Worm (Caenorhabditis elegans): ENCODE results near the gene tac-1.

Gene tac-1

ce11 chrII:14757711-14758110 lies 4.0 kb upstream of the tac-1 start, which contains the start of gene Y54E2A.5:
Gene Y54E2A.5 (minus strand): TSS chrII:14757811.
- TF ChIP-seq C34F6.9 (tag; optimal IDR thresholded peaks at IDR 0.05) (no peak), ZK546.5 (tag; optimal IDR thresholded peaks at IDR 0.05) (no peak), nhr-21 (tag; optimal IDR thresholded peaks at IDR 0.05) (no peak)

DNA sequence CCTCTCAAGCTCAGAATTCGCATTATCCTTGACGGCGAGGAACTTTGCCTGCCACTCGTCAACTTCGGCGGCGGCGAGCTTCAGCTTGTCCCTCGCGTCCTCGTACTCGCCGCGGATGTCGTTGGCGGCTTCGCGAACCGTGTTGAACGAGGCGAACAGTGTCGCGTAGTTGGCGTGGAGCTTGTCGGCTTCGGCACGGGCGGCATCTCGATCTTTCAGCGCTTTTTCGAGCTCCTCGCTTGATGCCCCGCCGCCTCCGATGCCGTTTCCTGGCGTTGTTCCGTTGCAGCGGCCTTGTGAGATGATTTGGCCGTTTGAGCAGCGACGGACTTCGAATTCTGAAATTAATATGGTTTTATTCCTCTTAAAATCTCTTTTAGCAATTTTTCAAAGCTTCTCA lies 431 bp downstream of the tac-1 start:
- no peak for TF ChIP-seq nhr-77 (tag; optimal IDR thresholded peaks at IDR 0.05)
- TF ChIP-seq nhr-23 (tag; optimal IDR thresholded peaks at IDR 0.05) = no peak
- no peak for TF ChIP-seq unc-62 (GFP tag; optimal IDR thresholded peaks at IDR 0.05)
- TF ChIP-seq nhr-10 (tag; optimal IDR thresholded peaks at IDR 0.05) = no peak
- TF ChIP-seq skn-1 (tag; optimal IDR thresholded peaks at IDR 0.05) = no peak
- TF ChIP-seq egl-27 (tag; optimal IDR thresholded peaks at IDR 0.05) = no peak
- no peak for TF ChIP-seq unc-55 (GFP tag; optimal IDR thresholded peaks at IDR 0.05)
- no peak for TF ChIP-seq fos-1 (tag; optimal IDR thresholded peaks at IDR 0.05)
- no peak for TF ChIP-seq lsy-2 (tag; optimal IDR thresholded peaks at IDR 0.05)
- no peak for TF ChIP-seq R02D3.7 (tag; optimal IDR thresholded peaks at IDR 0.05)
- no peak for TF ChIP-seq nhr-12 (tag; optimal IDR thresholded peaks at IDR 0.05)
- TF ChIP-seq F13H6.1 (tag; optimal IDR thresholded peaks at IDR 0.05) = no peak
- no peak for TF ChIP-seq ztf-4 (tag; optimal IDR thresholded peaks at IDR 0.05)
- no peak for TF ChIP-seq Y55F3AM.14 (GFP tag; optimal IDR thresholded peaks at IDR 0.05)

DNA sequence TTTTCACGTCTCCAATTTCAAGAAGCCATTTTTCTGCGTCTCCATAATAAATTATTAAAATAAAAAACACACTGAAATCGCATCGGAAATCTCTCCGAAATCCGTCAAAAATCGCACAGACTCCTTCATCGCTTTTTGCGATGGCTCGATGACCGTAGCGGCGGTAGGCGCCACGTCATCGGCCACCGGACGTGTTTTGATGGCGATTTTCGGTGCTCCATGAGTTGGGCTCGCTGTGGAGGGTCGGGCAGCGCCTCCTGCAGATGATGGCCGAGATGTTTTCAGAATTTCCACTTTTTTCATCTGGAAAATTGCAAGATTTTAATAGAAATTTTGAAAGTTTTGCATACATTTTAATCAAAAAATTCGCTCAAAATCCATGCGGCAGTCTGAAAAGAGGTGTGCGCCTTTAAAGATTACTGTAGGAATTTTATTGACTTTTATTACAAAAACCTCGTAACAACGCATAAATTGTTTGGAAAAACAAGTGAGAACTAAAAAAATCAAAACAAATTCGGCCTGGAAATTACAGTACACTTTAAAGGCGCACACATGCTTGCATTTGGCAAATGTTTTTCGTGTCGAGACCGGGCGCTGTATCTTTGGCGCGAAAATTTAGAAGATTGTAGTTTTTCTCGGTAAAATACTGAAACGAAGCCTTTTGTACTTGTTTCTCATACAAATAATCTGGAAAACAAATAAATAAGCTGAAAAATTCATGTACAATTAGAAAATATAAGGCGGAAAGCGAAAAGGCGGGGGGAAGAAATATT lies 1.3 kb downstream of the tac-1 start, which contains the start of gene smg-9:
TSS of gene smg-9 (minus strand) at position 663 of the 773 bp plus-strand sequence.
- no peak for TF ChIP-seq ztf-1 (GFP tag; conservative IDR thresholded peaks at IDR 0.05)
- TF ChIP-seq ama-1 (optimal IDR thresholded peaks at IDR 0.05) = no peak
- TF ChIP-seq snpc-4 (tag; optimal IDR thresholded peaks at IDR 0.05) = no peak
- TF ChIP-seq ztf-11 (tag; optimal IDR thresholded peaks at IDR 0.05) = no peak
- TF ChIP-seq gmeb-1 (tag; optimal IDR thresholded peaks at IDR 0.05) = no peak
- TF ChIP-seq nhr-12 (tag; optimal IDR thresholded peaks at IDR 0.05) = no peak
- no peak for TF ChIP-seq C34F6.9 (tag; optimal IDR thresholded peaks at IDR 0.05)
- TF ChIP-seq mab-5 (tag; optimal IDR thresholded peaks at IDR 0.05) = no peak
- TF ChIP-seq nhr-6 (tag; optimal IDR thresholded peaks at IDR 0.05) = no peak

- no peak for TF ChIP-seq ztf-11 (tag; optimal IDR thresholded peaks at IDR 0.05)
- TF ChIP-seq elt-1 (tag; optimal IDR thresholded peaks at IDR 0.05) = no peak
- TF ChIP-seq nhr-6 (tag; optimal IDR thresholded peaks at IDR 0.05) = no peak
- no peak for TF ChIP-seq nhr-12 (tag; optimal IDR thresholded peaks at IDR 0.05)
- TF ChIP-seq lin-11 (tag; optimal IDR thresholded peaks at IDR 0.05) = no peak
- no peak for TF ChIP-seq lsy-2 (tag; optimal IDR thresholded peaks at IDR 0.05)
- no peak for TF ChIP-seq gmeb-1 (tag; optimal IDR thresholded peaks at IDR 0.05)
- no peak for TF ChIP-seq crh-2 (tag; optimal IDR thresholded peaks at IDR 0.05)
- TF ChIP-seq ama-1 (optimal IDR thresholded peaks at IDR 0.05) = no peak
- no peak for TF ChIP-seq mdl-1 (tag; optimal IDR thresholded peaks at IDR 0.05)
- no peak for TF ChIP-seq fos-1 (tag; optimal IDR thresholded peaks at IDR 0.05)
- no peak for TF ChIP-seq nhr-10 (tag; optimal IDR thresholded peaks at IDR 0.05)
These were observed 8.6 kb downstream of the tac-1 start for ce11 chrII:14745127-14745526.

DNA sequence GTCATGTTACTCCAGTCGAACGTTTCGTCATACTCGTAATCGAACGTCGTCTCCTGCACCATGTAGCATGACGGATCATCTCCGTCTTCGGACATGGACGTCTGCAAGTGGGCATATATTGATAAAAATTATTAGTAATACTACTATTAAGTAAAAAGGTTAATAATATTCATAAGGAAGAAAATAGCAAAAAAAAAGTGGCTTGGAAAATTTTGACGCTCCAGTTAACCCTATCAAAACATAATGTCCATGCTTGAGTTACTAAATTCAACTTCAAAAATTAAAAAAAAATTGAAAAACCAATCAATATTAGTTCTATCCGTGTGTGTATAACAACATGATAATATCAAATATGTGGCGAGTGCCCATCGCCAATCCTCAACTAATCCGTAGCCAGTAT lies 14.5 kb downstream of the tac-1 start, which contains the start of gene npr-34:
TSS of gene npr-34 (minus strand) at position 101 of the 400 bp plus-strand sequence.
- TF ChIP-seq ceh-82 (tag; optimal IDR thresholded peaks at IDR 0.05) = no peak
- no peak for TF ChIP-seq elt-1 (tag; optimal IDR thresholded peaks at IDR 0.05)
- no peak for TF ChIP-seq lin-11 (tag; optimal IDR thresholded peaks at IDR 0.05)
- no peak for TF ChIP-seq nhr-129 (tag; optimal IDR thresholded peaks at IDR 0.05)
- TF ChIP-seq fos-1 (tag; optimal IDR thresholded peaks at IDR 0.05) = no peak
- TF ChIP-seq crh-2 (tag; optimal IDR thresholded peaks at IDR 0.05) = no peak
- TF ChIP-seq unc-62 (GFP tag; optimal IDR thresholded peaks at IDR 0.05) = no peak
- no peak for TF ChIP-seq skn-1 (tag; optimal IDR thresholded peaks at IDR 0.05)
- TF ChIP-seq nhr-6 (tag; optimal IDR thresholded peaks at IDR 0.05) = no peak
- TF ChIP-seq alr-1 (tag; optimal IDR thresholded peaks at IDR 0.05) = no peak
- TF ChIP-seq nhr-25 (tag; optimal IDR thresholded peaks at IDR 0.05) = no peak
- no peak for TF ChIP-seq ZK546.5 (tag; optimal IDR thresholded peaks at IDR 0.05)
- no peak for TF ChIP-seq lin-39 (tag; optimal IDR thresholded peaks at IDR 0.05)
- TF ChIP-seq sem-4 (tag; optimal IDR thresholded peaks at IDR 0.05) = no peak
- no peak for TF ChIP-seq unc-39 (tag; optimal IDR thresholded peaks at IDR 0.05)
- TF ChIP-seq nhr-10 (tag; optimal IDR thresholded peaks at IDR 0.05) = no peak
- no peak for TF ChIP-seq C34F6.9 (tag; optimal IDR thresholded peaks at IDR 0.05)
